Fruit fly (Drosophila melanogaster) S2 (cell line): ENCODE results near the gene arx.

ENCODE experiments used
- CG8478 ChIP-seq: fragments of >200 bp; optimal IDR thresholded peaks from 2 replicates; lab custom pipeline; 2018
- CTCF ChIP-seq, 2 experiments: fragments of >200 bp; optimal IDR thresholded peaks; 2 replicates each; lab custom pipeline; 2018

dm6 chr3L:18889222-18889866, 12.0 kb downstream of the arx start:
- TF ChIP-seq CG8478: no peak
- no peak for TF ChIP-seq CTCF (optimal IDR thresholded peaks at IDR 0.05; lab: Kevin White, UChicago)
